Fruit fly (Drosophila melanogaster) whole organism, prepupa: Measurements from ENCODE around the gene drm.

Experiments
- Blimp-1 ChIP-seq: fragments of 200-800 bp; sonication (Bioruptor generic); optimal IDR thresholded peaks from 3 replicates; lab custom pipeline; 2017; ENCODE audit warnings: missing biosample characterization, missing genetic modification characterization, mild to moderate bottlenecking, moderate library complexity, missing genetic modification reagents
- CG10631 ChIP-seq: fragments of 200-800 bp; sonication (Bioruptor generic); optimal IDR thresholded peaks from 2 replicates; lab custom pipeline; 2016; ENCODE audit warnings: missing biosample characterization, missing genetic modification characterization
- CG10669 ChIP-seq: fragments of 200-800 bp; sonication (Bioruptor generic); optimal IDR thresholded peaks from 3 replicates; lab custom pipeline; 2018; ENCODE audit warnings: missing biosample characterization, mild to moderate bottlenecking, missing genetic modification characterization, moderate library complexity
- CG11902 ChIP-seq: fragments of 200-800 bp; sonication (Bioruptor generic); optimal IDR thresholded peaks from 3 replicates; lab custom pipeline; 2016; ENCODE audit warnings: missing biosample characterization, missing genetic modification characterization
- CG15336 ChIP-seq: fragments of 200-800 bp; sonication (Bioruptor generic); IDR thresholded peaks from 2 replicates; pipeline ENCODE4 v1.3.6; 2022; ENCODE audit warnings: missing biosample characterization, missing genetic modification characterization
- CG16779 ChIP-seq: fragments of 200-800 bp; sonication (Bioruptor generic); optimal IDR thresholded peaks from 3 replicates; lab custom pipeline; 2017; ENCODE audit warnings: missing biosample characterization, mild to moderate bottlenecking, missing genetic modification characterization
- CG3032 ChIP-seq: fragments of 200-800 bp; optimal IDR thresholded peaks from 2 replicates; lab custom pipeline; 2019; ENCODE audit warnings: missing biosample characterization, mild to moderate bottlenecking, missing genetic modification characterization, moderate library complexity
- CG31627 ChIP-seq: fragments of 200-800 bp; sonication (Bioruptor generic); optimal IDR thresholded peaks from 3 replicates; lab custom pipeline; 2016; ENCODE audit warnings: missing biosample characterization, missing genetic modification characterization
- CG32006 ChIP-seq: fragments of 200-800 bp; sonication (Bioruptor generic); optimal IDR thresholded peaks from 3 replicates; lab custom pipeline; 2017; ENCODE audit warnings: missing biosample characterization, mild to moderate bottlenecking, missing genetic modification characterization
- CG34406 ChIP-seq: fragments of 200-800 bp; sonication (Bioruptor generic); optimal IDR thresholded peaks from 3 replicates; lab custom pipeline; 2016; ENCODE audit warnings: missing biosample characterization, missing genetic modification characterization
- CG3919 ChIP-seq: fragments of 200-800 bp; sonication (Bioruptor generic); optimal IDR thresholded peaks from 3 replicates; lab custom pipeline; 2016; ENCODE audit warnings: missing biosample characterization, missing genetic modification characterization
- CG6163 ChIP-seq: fragments of 200-800 bp; sonication (Bioruptor generic); IDR thresholded peaks from 3 replicates; pipeline ENCODE4 v1.3.6; 2022; ENCODE audit warnings: missing biosample characterization, missing genetic modification characterization
- CG6276 ChIP-seq: fragments of 200-800 bp; sonication (Bioruptor generic); optimal IDR thresholded peaks from 2 replicates; lab custom pipeline; 2017; ENCODE audit warnings: missing biosample characterization, mild to moderate bottlenecking, missing genetic modification characterization
- CG6808 ChIP-seq: fragments of 200-800 bp; sonication (Bioruptor generic); optimal IDR thresholded peaks from 3 replicates; lab custom pipeline; 2017; ENCODE audit warnings: missing biosample characterization, missing genetic modification characterization, mild to moderate bottlenecking, moderate library complexity, missing genetic modification reagents
- CG6854 ChIP-seq: fragments of 200-800 bp; sonication (Bioruptor generic); optimal IDR thresholded peaks from 2 replicates; lab custom pipeline; 2017; ENCODE audit warnings: missing biosample characterization, mild to moderate bottlenecking, missing genetic modification characterization
- CG7368 ChIP-seq: fragments of 200-800 bp; sonication (Bioruptor generic); optimal IDR thresholded peaks from 3 replicates; lab custom pipeline; 2016; ENCODE audit warnings: missing biosample characterization, missing genetic modification characterization
- CG8119 ChIP-seq: fragments of 200-800 bp; sonication (Bioruptor generic); IDR thresholded peaks from 3 replicates; pipeline ENCODE4 v1.3.6; 2022; ENCODE audit warnings: missing biosample characterization, missing genetic modification characterization
- CG8632 ChIP-seq: fragments of 200-800 bp; sonication (Bioruptor generic); optimal IDR thresholded peaks from 3 replicates; lab custom pipeline; 2016; ENCODE audit warnings: missing biosample characterization, missing genetic modification characterization
- CG9139 ChIP-seq: fragments of 200-800 bp; sonication (Bioruptor generic); optimal IDR thresholded peaks from 3 replicates; lab custom pipeline; 2017; ENCODE audit warnings: missing biosample characterization, mild to moderate bottlenecking, missing genetic modification characterization
- Eip78C ChIP-seq: fragments of 200-800 bp; sonication (Bioruptor generic); peaks from one replicate; lab custom pipeline; 2016; ENCODE audit warnings: missing biosample characterization, missing genetic modification characterization
- Ets96B ChIP-seq: fragments of 200-800 bp; optimal IDR thresholded peaks from 2 replicates; lab custom pipeline; 2019; ENCODE audit warnings: missing biosample characterization, mild to moderate bottlenecking, missing genetic modification characterization, moderate library complexity
- Gug ChIP-seq: fragments of 200-800 bp; sonication (Bioruptor generic); IDR thresholded peaks from 2 replicates; pipeline ENCODE4 v1.3.6; 2022; ENCODE audit warnings: missing biosample characterization, missing genetic modification characterization
- Hr39 ChIP-seq: fragments of 200-800 bp; sonication (Bioruptor generic); optimal IDR thresholded peaks from 2 replicates; lab custom pipeline; 2016; ENCODE audit warnings: missing biosample characterization, missing genetic modification characterization
- Hr4 ChIP-seq: fragments of 200-800 bp; sonication (Bioruptor generic); optimal IDR thresholded peaks from 3 replicates; lab custom pipeline; 2016; ENCODE audit warnings: missing biosample characterization, missing genetic modification characterization
- Met ChIP-seq: fragments of 200-800 bp; sonication (Bioruptor generic); optimal IDR thresholded peaks from 3 replicates; lab custom pipeline; 2016; ENCODE audit warnings: missing biosample characterization, missing genetic modification characterization
- OdsH ChIP-seq: fragments of 200-800 bp; sonication (Bioruptor generic); optimal IDR thresholded peaks from 3 replicates; lab custom pipeline; 2016; ENCODE audit warnings: missing biosample characterization, missing genetic modification characterization
- Sox102F ChIP-seq: fragments of 200-800 bp; sonication (Bioruptor generic); optimal IDR thresholded peaks from 2 replicates; lab custom pipeline; 2016; ENCODE audit warnings: missing biosample characterization, mild to moderate bottlenecking, missing genetic modification characterization
- Sox14 ChIP-seq: fragments of 200-800 bp; sonication (Bioruptor generic); optimal IDR thresholded peaks from 3 replicates; lab custom pipeline; 2016; ENCODE audit warnings: missing biosample characterization, missing genetic modification characterization
- Sox15 ChIP-seq: fragments of 200-800 bp; sonication (Bioruptor generic); optimal IDR thresholded peaks from 3 replicates; lab custom pipeline; 2016; ENCODE audit warnings: missing biosample characterization, missing genetic modification characterization
- cyc ChIP-seq: fragments of 200-800 bp; sonication (Bioruptor generic); optimal IDR thresholded peaks from 3 replicates; lab custom pipeline; 2016; ENCODE audit warnings: missing biosample characterization, missing genetic modification characterization
- dac ChIP-seq: fragments of 200-800 bp; sonication (Bioruptor generic); optimal IDR thresholded peaks from 2 replicates; lab custom pipeline; 2017; ENCODE audit warnings: missing biosample characterization, mild to moderate bottlenecking, missing genetic modification characterization
- dsx ChIP-seq: fragments of 200-800 bp; optimal IDR thresholded peaks from 3 replicates; lab custom pipeline; 2019; ENCODE audit warnings: missing biosample characterization, mild to moderate bottlenecking, missing genetic modification characterization, moderate library complexity; ENCODE audit not compliant: poor library complexity, severe bottlenecking
- eg ChIP-seq: fragments of 200-800 bp; sonication (Bioruptor generic); IDR thresholded peaks from 3 replicates; pipeline ENCODE4 v1.3.6; 2022; ENCODE audit warnings: missing biosample characterization, missing genetic modification characterization
- esn ChIP-seq: fragments of 200-800 bp; sonication (Bioruptor generic); optimal IDR thresholded peaks from 2 replicates; lab custom pipeline; 2016; ENCODE audit warnings: missing biosample characterization, mild to moderate bottlenecking, missing genetic modification characterization, moderate library complexity
- fd85E ChIP-seq: fragments of 200-800 bp; sonication (Bioruptor generic); optimal IDR thresholded peaks from 3 replicates; lab custom pipeline; 2016; ENCODE audit warnings: missing biosample characterization, missing genetic modification characterization
- fkh ChIP-seq: fragments of 200-800 bp; sonication (Bioruptor generic); optimal IDR thresholded peaks from 3 replicates; lab custom pipeline; 2017; ENCODE audit warnings: missing biosample characterization, mild to moderate bottlenecking, missing genetic modification characterization, moderate library complexity
- net ChIP-seq: fragments of 200-800 bp; sonication (Bioruptor generic); optimal IDR thresholded peaks from 3 replicates; lab custom pipeline; 2016; ENCODE audit warnings: missing biosample characterization, missing genetic modification characterization
- spab ChIP-seq: fragments of 200-800 bp; sonication (Bioruptor generic); optimal IDR thresholded peaks from 2 replicates; lab custom pipeline; 2017; ENCODE audit warnings: missing biosample characterization, mild to moderate bottlenecking, missing genetic modification characterization, missing genetic modification reagents
- svp ChIP-seq: fragments of 200-800 bp; sonication (Bioruptor generic); peaks from one replicate; lab custom pipeline; 2016; ENCODE audit warnings: missing biosample characterization, missing genetic modification characterization
- vri ChIP-seq: fragments of 200-800 bp; sonication (Bioruptor generic); optimal IDR thresholded peaks from 3 replicates; lab custom pipeline; 2016; ENCODE audit warnings: missing biosample characterization, mild to moderate bottlenecking, missing genetic modification characterization

drm gene

DNA sequence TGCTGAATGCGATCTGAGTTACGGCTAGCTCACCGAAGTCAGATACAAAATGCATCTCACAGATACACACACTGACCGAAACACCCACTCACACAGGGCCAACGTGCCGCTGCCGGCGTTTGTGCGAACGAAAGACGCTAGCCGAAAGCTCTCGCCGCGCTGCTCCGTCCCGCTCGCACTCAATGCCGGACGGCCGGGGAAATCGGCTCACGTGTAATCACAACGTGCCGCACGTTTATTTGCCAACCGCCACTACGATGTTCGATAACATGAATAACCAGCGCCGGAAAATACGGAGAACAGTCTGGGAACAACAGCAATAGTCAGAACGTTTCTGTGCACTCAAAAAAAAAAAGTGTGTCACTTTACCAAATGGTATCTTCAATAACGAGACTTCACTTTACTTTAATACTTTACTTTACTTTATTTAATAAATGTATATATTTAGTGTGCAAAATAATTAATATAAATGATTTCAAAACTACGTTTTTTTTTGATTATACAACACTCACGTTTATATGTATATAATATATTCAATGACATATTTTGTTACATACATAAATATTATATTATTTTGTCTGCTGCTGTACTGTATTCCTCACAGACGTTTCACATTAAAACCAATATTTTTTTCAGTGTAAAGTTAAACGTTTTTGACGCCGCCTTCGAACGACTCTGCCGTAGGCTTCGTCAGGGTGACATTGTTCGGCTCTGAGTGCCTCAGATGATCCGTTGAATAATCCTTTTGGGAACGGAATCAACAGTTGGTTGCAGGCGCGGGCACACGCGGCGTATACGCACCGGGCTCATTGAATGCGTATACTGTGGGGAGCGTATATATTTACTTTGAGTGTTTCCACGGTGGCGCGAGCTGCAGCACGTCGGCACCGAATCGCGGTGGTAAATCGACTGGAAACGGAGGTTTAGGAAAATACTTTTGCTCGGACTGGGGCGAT lies 31.6 kb upstream of the drm start, which contains the start of gene tim:
Gene tim (minus strand): TSS at position 911 of the 956 bp plus-strand sequence.
- TF ChIP-seq CG32006 (GFP tag; lab: Kevin White, UChicago) = no peak
- TF ChIP-seq CG6276 (GFP tag; lab: Kevin White, UChicago) = no peak
- TF ChIP-seq CG7368 = no peak
- TF ChIP-seq cyc (GFP tag; lab: Kevin White, UChicago) = no peak
- TF ChIP-seq Gug (GFP tag; lab: Robert Waterston, UW) = peak; percentile 46; the same call in 1 of the 2 replicates
- TF ChIP-seq CG6163 = no peak
- no peak for TF ChIP-seq Sox15 (GFP tag; lab: Kevin White, UChicago)
- peak; percentile 53 for TF ChIP-seq Eip78C (GFP tag; lab: Kevin White, UChicago)
- TF ChIP-seq CG10631 (GFP tag; lab: Kevin White, UChicago) = peak; percentile 30
- TF ChIP-seq svp (GFP tag; lab: Kevin White, UChicago) = peak; percentile 77
- TF ChIP-seq CG8119 (GFP tag; lab: Robert Waterston, UW) = peak; percentile 40; the same call in 1 of the 3 replicates
- TF ChIP-seq Met = no peak
- TF ChIP-seq vri (GFP tag; lab: Kevin White, UChicago) = no peak
- no peak for TF ChIP-seq CG31627 (GFP tag; lab: Kevin White, UChicago)
- no peak for TF ChIP-seq Ets96B (tag; lab: Kevin White, UChicago)
- no peak for TF ChIP-seq spab (GFP tag; lab: Kevin White, UChicago)
- TF ChIP-seq CG3032 = no peak
- no peak for TF ChIP-seq CG11902
- peak; percentile 36; the same call in 2 of the 3 replicates for TF ChIP-seq eg
- TF ChIP-seq CG8632 (GFP tag; lab: Kevin White, UChicago) = no peak
- TF ChIP-seq dac (GFP tag; lab: Kevin White, UChicago) = no peak
- 0 out of 2 replicates have a peak, but pooled peaks have one; percentile 23 for TF ChIP-seq CG15336
- no peak for TF ChIP-seq CG34406 (GFP tag; lab: Kevin White, UChicago)
- no peak for TF ChIP-seq Hr39 (GFP tag; lab: Kevin White, UChicago)

DNA sequence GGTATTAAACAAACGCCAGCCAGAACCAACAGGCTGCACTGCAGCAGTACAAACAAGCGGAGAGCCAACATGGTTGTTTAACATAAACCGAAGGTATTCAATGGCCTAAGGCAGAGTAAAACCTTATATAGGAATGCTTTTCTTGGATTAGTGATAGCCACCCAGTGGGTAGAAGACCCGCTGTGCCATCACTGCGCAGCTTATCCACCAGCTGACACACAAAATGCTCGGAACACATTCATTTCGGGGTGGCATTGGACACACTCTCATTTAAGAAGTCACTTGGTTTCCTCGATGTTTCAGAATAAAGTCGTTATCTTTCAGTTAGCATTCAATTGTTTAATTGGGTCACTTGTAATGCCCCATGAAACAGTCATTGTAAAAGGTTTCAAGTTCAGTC lies 29.0 kb upstream of the drm start, which contains the start of gene CG31954:
Gene CG31954 (minus strand): TSS at position 101 of the 400 bp plus-strand sequence.
- TF ChIP-seq eg (no peak), fd85E (no peak), fkh (GFP tag; lab: Kevin White, UChicago) (no peak), CG9139 (no peak), CG34406 (GFP tag; lab: Kevin White, UChicago) (no peak), CG7368 (no peak), CG3032 (no peak)

DNA sequence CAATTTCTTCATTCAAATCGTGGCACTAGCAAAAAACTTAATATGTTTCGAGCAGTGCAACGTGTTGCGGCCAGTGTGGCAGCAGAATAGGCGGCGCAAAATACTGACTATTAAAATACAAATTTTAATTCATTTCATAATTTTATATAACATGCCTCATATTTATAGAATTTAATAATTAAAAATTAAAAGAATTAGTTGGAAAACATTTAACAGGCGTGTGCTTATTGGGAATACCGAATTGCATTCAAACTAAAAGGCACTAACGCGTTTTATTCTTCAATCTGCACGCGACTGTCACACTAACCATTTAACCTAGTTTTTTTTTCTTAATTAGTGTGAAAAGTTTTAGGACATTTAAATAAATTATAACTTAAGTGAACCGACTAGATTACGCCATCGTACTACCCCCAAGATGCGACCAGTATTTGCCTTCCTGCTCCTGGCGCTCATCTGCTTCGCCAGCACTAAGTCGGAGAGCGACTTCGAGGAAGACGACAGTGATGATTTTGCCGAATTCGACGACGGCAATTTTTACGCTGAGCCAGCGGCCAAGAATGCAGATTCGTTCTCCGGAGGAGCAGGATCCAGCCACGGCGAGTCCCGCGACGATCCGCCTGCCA lies 24.4 kb upstream of the drm start, which contains the start of the genes LeuRS and CG17593:
Gene LeuRS (minus strand): TSS at position 88 of the 623 bp plus-strand sequence.
Gene CG17593 (plus strand): TSS at position 304 of the 623 bp plus-strand sequence.
- TF ChIP-seq svp (GFP tag; lab: Kevin White, UChicago) = peak; percentile 53
- TF ChIP-seq Blimp-1 = no peak

DNA sequence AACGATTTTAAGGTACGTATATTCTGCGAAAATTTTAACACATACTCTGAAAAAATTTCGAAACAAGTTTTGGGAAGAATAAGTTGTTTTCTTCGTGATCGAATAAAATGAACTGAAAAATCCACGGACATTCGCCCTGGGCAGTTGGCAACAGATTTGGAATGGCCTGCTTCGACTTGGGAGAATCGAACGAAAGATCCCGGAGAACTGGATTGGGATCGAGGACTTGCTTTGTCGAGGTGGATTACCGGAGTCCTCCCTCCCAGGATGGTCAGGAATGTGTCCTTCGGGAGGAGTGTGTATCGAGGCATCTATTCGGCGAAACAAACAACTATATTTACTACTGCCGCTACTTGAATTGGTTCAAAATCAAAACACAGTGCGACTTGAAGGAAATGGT lies 19.5 kb upstream of the drm start, which contains the start of the genes CG3213 and CG8851:
Gene CG3213 (minus strand): TSS at position 101 of the 400 bp plus-strand sequence.
Gene CG8851 (plus strand): TSS at position 127 of the 400 bp plus-strand sequence.
- TF ChIP-seq OdsH (GFP tag; lab: Kevin White, UChicago) = no peak
- no peak for TF ChIP-seq Sox102F (GFP tag; lab: Kevin White, UChicago)
- no peak for TF ChIP-seq CG15336
- no peak for TF ChIP-seq CG31627 (GFP tag; lab: Kevin White, UChicago)
- no peak for TF ChIP-seq Blimp-1
- TF ChIP-seq CG10631 (GFP tag; lab: Kevin White, UChicago) = no peak
- no peak for TF ChIP-seq dsx
- no peak for TF ChIP-seq Hr4 (GFP tag; lab: Kevin White, UChicago)
- no peak for TF ChIP-seq Sox14
- TF ChIP-seq CG6808 (GFP tag; lab: Kevin White, UChicago) = no peak
- TF ChIP-seq net = no peak
- TF ChIP-seq esn (GFP tag; lab: Kevin White, UChicago) = no peak
- TF ChIP-seq CG8632 (GFP tag; lab: Kevin White, UChicago) = no peak
- TF ChIP-seq CG10669 (GFP tag; lab: Kevin White, UChicago) = no peak
- TF ChIP-seq CG3919 (GFP tag; lab: Kevin White, UChicago) = no peak
- no peak for TF ChIP-seq CG34406 (GFP tag; lab: Kevin White, UChicago)
- TF ChIP-seq CG16779 (tag; lab: Kevin White, UChicago) = no peak
- TF ChIP-seq CG6854 (GFP tag; lab: Kevin White, UChicago) = no peak
- no peak for TF ChIP-seq Met
